Fruit fly (Drosophila melanogaster) whole organism, embryonic: Measurements from ENCODE around the gene Rtc1.
A peak's percentile ranks its signal among the peaks of the same experiment; 100 is the strongest.

ENCODE experiments used
- ATbp ChIP-seq: fragments of 200-800 bp; sonication (Bioruptor generic); optimal IDR thresholded peaks from 2 replicates; lab custom pipeline; 2017; ENCODE audit warnings: missing biosample characterization, mild to moderate bottlenecking, missing genetic modification characterization, missing genetic modification reagents
- B-H2 ChIP-seq: fragments of 200-800 bp; sonication (Bioruptor generic); optimal IDR thresholded peaks from 2 replicates; lab custom pipeline; 2018; ENCODE audit warnings: missing biosample characterization, mild to moderate bottlenecking, missing genetic modification characterization
- BtbVII ChIP-seq: fragments of 200-800 bp; sonication (Bioruptor generic); optimal IDR thresholded peaks from 3 replicates; lab custom pipeline; 2017; ENCODE audit warnings: missing biosample characterization, mild to moderate bottlenecking, missing genetic modification characterization
- CG10565 ChIP-seq: fragments of 200-800 bp; sonication (Bioruptor generic); optimal IDR thresholded peaks from 3 replicates; lab custom pipeline; 2016; ENCODE audit warnings: missing biosample characterization, mild to moderate bottlenecking, missing genetic modification characterization
- CG1233 ChIP-seq: fragments of 200-800 bp; sonication (Bioruptor generic); optimal IDR thresholded peaks from 4 replicates; lab custom pipeline; 2018; ENCODE audit warnings: missing biosample characterization, mild to moderate bottlenecking, missing genetic modification characterization
- CG13123 ChIP-seq: fragments of 200-800 bp; sonication (Bioruptor generic); optimal IDR thresholded peaks from 2 replicates; lab custom pipeline; 2016; ENCODE audit warnings: missing biosample characterization, missing genetic modification characterization
- CG14441 ChIP-seq: fragments of 200-800 bp; sonication (Bioruptor generic); IDR thresholded peaks from 2 replicates; pipeline ENCODE4 v1.3.6; 2022; ENCODE audit warnings: missing biosample characterization, missing genetic modification characterization
- CG15514 ChIP-seq: fragments of 200-800 bp; sonication (Bioruptor generic); optimal IDR thresholded peaks from 3 replicates; lab custom pipeline; 2017; ENCODE audit warnings: missing biosample characterization, missing genetic modification characterization, mild to moderate bottlenecking, moderate library complexity, missing genetic modification reagents
- CG16813 ChIP-seq: fragments of 200-800 bp; sonication (Bioruptor generic); IDR thresholded peaks from 3 replicates; pipeline ENCODE4 v1.3.6; 2022; ENCODE audit warnings: missing biosample characterization, missing genetic modification characterization; ENCODE audit not compliant: partially characterized antibody
- CG17568 ChIP-seq: fragments of 200-800 bp; sonication (Bioruptor generic); optimal IDR thresholded peaks from 2 replicates; lab custom pipeline; 2018; ENCODE audit warnings: missing biosample characterization, mild to moderate bottlenecking, missing genetic modification characterization, moderate library complexity
- CG18599 ChIP-seq: fragments of 200-800 bp; sonication (Bioruptor generic); optimal IDR thresholded peaks from 3 replicates; lab custom pipeline; 2017; ENCODE audit warnings: missing biosample characterization, missing genetic modification characterization, mild to moderate bottlenecking, moderate library complexity, missing genetic modification reagents
- CG2199 ChIP-seq: fragments of 200-800 bp; sonication (Bioruptor generic); IDR thresholded peaks from 3 replicates; pipeline ENCODE4 v1.3.6; 2022; ENCODE audit warnings: missing biosample characterization, missing genetic modification characterization
- CG3163 ChIP-seq: fragments of 200-800 bp; sonication (Bioruptor generic); optimal IDR thresholded peaks from 3 replicates; lab custom pipeline; 2016; ENCODE audit warnings: missing biosample characterization, missing genetic modification characterization
- CG32772 ChIP-seq: fragments of 200-800 bp; sonication (Bioruptor generic); IDR thresholded peaks from 2 replicates; pipeline ENCODE4 v1.3.6; 2022; ENCODE audit warnings: missing biosample characterization, missing genetic modification characterization
- CG34376 ChIP-seq: fragments of 200-800 bp; sonication (Bioruptor generic); optimal IDR thresholded peaks from 2 replicates; lab custom pipeline; 2018; ENCODE audit warnings: missing biosample characterization, mild to moderate bottlenecking, missing genetic modification characterization
- CG7987 ChIP-seq: fragments of 200-800 bp; sonication (Bioruptor generic); optimal IDR thresholded peaks from 2 replicates; lab custom pipeline; 2018; ENCODE audit warnings: missing biosample characterization, mild to moderate bottlenecking, missing genetic modification characterization, moderate library complexity
- CG8089 ChIP-seq: fragments of 200-800 bp; sonication (Bioruptor generic); optimal IDR thresholded peaks from 3 replicates; lab custom pipeline; 2016; ENCODE audit warnings: missing biosample characterization, missing genetic modification characterization
- CG8478 ChIP-seq: fragments of >200 bp; optimal IDR thresholded peaks from 2 replicates; lab custom pipeline; 2018
- CG8765 ChIP-seq: fragments of 200-800 bp; sonication (Bioruptor generic); IDR thresholded peaks from 2 replicates; pipeline ENCODE4 v1.3.6; 2022; ENCODE audit warnings: missing biosample characterization, missing genetic modification characterization
- CG9932 ChIP-seq: fragments of 200-800 bp; sonication (Bioruptor generic); IDR thresholded peaks from 2 replicates; pipeline ENCODE4 v1.3.6; 2022; ENCODE audit warnings: missing biosample characterization, missing genetic modification characterization
- D19B ChIP-seq: fragments of 200-800 bp; sonication (Bioruptor generic); optimal IDR thresholded peaks from 2 replicates; lab custom pipeline; 2017; ENCODE audit warnings: missing biosample characterization, mild to moderate bottlenecking, missing genetic modification characterization
- Dfd ChIP-seq, 2 experiments: fragments of >200 bp; optimal IDR thresholded peaks; 2 replicates each; lab custom pipeline; 2017; ENCODE audit warnings: missing biosample characterization in 2 of 2, missing genetic modification characterization in 2 of 2
- Doc2 ChIP-seq: fragments of 200-800 bp; sonication (Bioruptor generic); IDR thresholded peaks from 2 replicates; pipeline ENCODE4 v1.3.6; 2022; ENCODE audit warnings: missing biosample characterization, missing genetic modification characterization
- ERR ChIP-seq: fragments of 200-800 bp; sonication (Bioruptor generic); optimal IDR thresholded peaks from 2 replicates; lab custom pipeline; 2016; ENCODE audit warnings: missing biosample characterization, missing genetic modification characterization
- H2.0 ChIP-seq: fragments of 200-800 bp; sonication (Bioruptor generic); IDR thresholded peaks from 2 replicates; pipeline ENCODE4 v1.3.6; 2022; ENCODE audit warnings: missing biosample characterization, missing genetic modification characterization
- Jarid2 ChIP-seq: fragments of 200-800 bp; sonication (Bioruptor generic); optimal IDR thresholded peaks from 3 replicates; lab custom pipeline; 2017; ENCODE audit warnings: mild to moderate bottlenecking, missing biosample characterization, missing genetic modification reagents, missing genetic modification characterization
- Nf-YA ChIP-seq: fragments of 200-800 bp; sonication (Bioruptor generic); IDR thresholded peaks from 2 replicates; pipeline ENCODE4 v1.3.6; 2022; ENCODE audit warnings: missing biosample characterization, missing genetic modification characterization
- Sox100B ChIP-seq: fragments of 200-800 bp; sonication (Bioruptor generic); optimal IDR thresholded peaks from 3 replicates; lab custom pipeline; 2018; ENCODE audit warnings: missing biosample characterization, mild to moderate bottlenecking, missing genetic modification characterization
- Sox102F ChIP-seq: fragments of 200-800 bp; sonication (Bioruptor generic); optimal IDR thresholded peaks from 2 replicates; lab custom pipeline; 2018; ENCODE audit warnings: missing biosample characterization, mild to moderate bottlenecking, missing genetic modification characterization, moderate library complexity
- Ssrp ChIP-seq: fragments of 200-800 bp; sonication (Bioruptor generic); optimal IDR thresholded peaks from 2 replicates; lab custom pipeline; 2018; ENCODE audit warnings: missing biosample characterization, mild to moderate bottlenecking, missing genetic modification characterization, moderate library complexity
- ase ChIP-seq: fragments of 200-800 bp; sonication (Bioruptor generic); IDR thresholded peaks from 3 replicates; pipeline ENCODE4 v1.3.6; 2022; ENCODE audit warnings: missing biosample characterization, missing genetic modification characterization
- cad ChIP-seq: fragments of >200 bp; optimal IDR thresholded peaks from 2 replicates; lab custom pipeline; 2017; ENCODE audit warnings: missing biosample characterization, missing genetic modification characterization
- disco-r ChIP-seq: fragments of 200-800 bp; sonication (Bioruptor generic); optimal IDR thresholded peaks from 2 replicates; lab custom pipeline; 2016; ENCODE audit warnings: missing biosample characterization, missing genetic modification characterization
- dm ChIP-seq: fragments of 200-800 bp; sonication (Bioruptor generic); optimal IDR thresholded peaks from 3 replicates; lab custom pipeline; 2016; ENCODE audit warnings: missing biosample characterization, missing genetic modification characterization
- dpn ChIP-seq, 2 experiments: fragments of 200-800 bp; sonication (Bioruptor generic); optimal IDR thresholded peaks; 3 replicates each; lab custom pipeline; 2016; ENCODE audit warnings: missing biosample characterization in 2 of 2, missing genetic modification characterization in 2 of 2
- en ChIP-seq: fragments of 200-800 bp; sonication (Bioruptor generic); optimal IDR thresholded peaks from 2 replicates; lab custom pipeline; 2016; ENCODE audit warnings: missing biosample characterization, missing genetic modification characterization
- exex ChIP-seq: fragments of 200-800 bp; sonication (Bioruptor generic); optimal IDR thresholded peaks from 4 replicates; lab custom pipeline; 2018; ENCODE audit warnings: missing biosample characterization, mild to moderate bottlenecking, missing genetic modification characterization, moderate library complexity
- fd64A ChIP-seq: fragments of 200-800 bp; sonication (Bioruptor generic); optimal IDR thresholded peaks from 3 replicates; lab custom pipeline; 2018; ENCODE audit warnings: missing biosample characterization, mild to moderate bottlenecking, missing genetic modification characterization
- fru ChIP-seq: fragments of >200 bp; optimal IDR thresholded peaks from 2 replicates; lab custom pipeline; 2017
- ftz-f1 ChIP-seq: fragments of 200-800 bp; sonication (Bioruptor generic); optimal IDR thresholded peaks from 2 replicates; lab custom pipeline; 2016; ENCODE audit warnings: missing biosample characterization, missing genetic modification characterization
- gsb ChIP-seq: fragments of 200-800 bp; sonication (Bioruptor generic); IDR thresholded peaks from 2 replicates; pipeline ENCODE4 v1.3.6; 2022; ENCODE audit warnings: missing biosample characterization, missing genetic modification characterization
- ind ChIP-seq: fragments of 200-800 bp; sonication (Bioruptor generic); optimal IDR thresholded peaks from 3 replicates; lab custom pipeline; 2016; ENCODE audit warnings: missing biosample characterization, missing genetic modification characterization
- knrl ChIP-seq: fragments of 200-800 bp; sonication (Bioruptor generic); IDR thresholded peaks from 3 replicates; pipeline ENCODE4 v1.3.6; 2022; ENCODE audit warnings: missing biosample characterization, missing genetic modification characterization; ENCODE audit not compliant: partially characterized antibody
- nerfin-2 ChIP-seq: fragments of 200-800 bp; sonication (Bioruptor generic); IDR thresholded peaks from 2 replicates; pipeline ENCODE4 v1.3.6; 2022; ENCODE audit warnings: missing biosample characterization, missing genetic modification characterization; ENCODE audit not compliant: partially characterized antibody
- odd ChIP-seq: fragments of 200-800 bp; sonication (Bioruptor generic); optimal IDR thresholded peaks from 2 replicates; lab custom pipeline; 2017; ENCODE audit warnings: missing biosample characterization, mild to moderate bottlenecking, missing genetic modification characterization
- pfk ChIP-seq: fragments of 200-800 bp; sonication (Bioruptor generic); optimal IDR thresholded peaks from 2 replicates; lab custom pipeline; 2018; ENCODE audit warnings: missing biosample characterization, mild to moderate bottlenecking, missing genetic modification characterization, moderate library complexity
- prd ChIP-seq, 3 experiments: fragments of >200 bp in 2 of 3; fragments of 200-800 bp in 1 of 3; sonication (Bioruptor generic) in 1 of 3; optimal IDR thresholded peaks in 2 of 3; IDR thresholded peaks in 1 of 3; 2 replicates in 2 of 3; 3 replicates in 1 of 3; pipeline versions ENCODE4 v1.3.6 to Lab custom; 2017 to 2022; ENCODE audit warnings: missing biosample characterization in 1 of 3, missing genetic modification characterization in 1 of 3
- tio ChIP-seq: fragments of 200-800 bp; sonication (Bioruptor generic); optimal IDR thresholded peaks from 2 replicates; lab custom pipeline; 2017; ENCODE audit warnings: missing biosample characterization, missing genetic modification characterization, inconsistent platforms
- tup ChIP-seq: fragments of 200-800 bp; sonication (Bioruptor generic); optimal IDR thresholded peaks from 2 replicates; lab custom pipeline; 2016; ENCODE audit warnings: missing biosample characterization, mild to moderate bottlenecking, missing genetic modification characterization, moderate library complexity
- wek ChIP-seq: fragments of 200-800 bp; sonication (Bioruptor generic); optimal IDR thresholded peaks from 3 replicates; lab custom pipeline; 2018; ENCODE audit warnings: missing biosample characterization, mild to moderate bottlenecking, missing genetic modification characterization, moderate library complexity

The Rtc1 gene

DNA sequence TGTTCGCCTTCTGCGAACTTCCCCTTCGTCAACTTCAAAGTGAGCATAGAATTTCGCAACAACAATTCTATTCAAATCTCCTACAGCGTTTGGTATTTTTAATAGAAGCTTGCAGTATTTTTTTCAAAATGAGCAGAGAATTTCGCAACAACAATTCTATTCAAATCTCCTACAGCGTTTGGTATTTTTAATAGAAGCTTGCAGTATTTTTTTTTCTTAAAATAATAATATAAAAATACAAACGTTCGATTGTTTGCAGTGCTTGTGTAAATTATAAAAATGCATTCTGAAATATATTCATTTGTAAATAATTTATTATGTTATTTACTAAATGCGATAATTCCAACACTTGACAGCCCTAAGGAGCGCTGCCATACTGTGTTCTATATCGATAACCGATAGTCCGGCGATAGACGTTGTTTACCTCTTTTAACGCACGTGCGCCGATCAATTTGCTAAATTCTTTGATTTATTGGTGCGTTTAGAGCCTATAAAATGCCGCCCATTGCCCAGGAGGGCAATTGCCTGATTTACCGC, at the start of gene Rtc1, which contains the start of gene CG32625 (continued):
- TF ChIP-seq B-H2 (peak; percentile 70), CG3163 (GFP tag; lab: Kevin White, UChicago) (no peak), prd (optimal IDR thresholded peaks at IDR 0.05; lab: Kevin White, UChicago) (no peak), prd (GFP tag; IDR thresholded peaks at IDR 0.05; lab: Robert Waterston, UW) (peak; percentile 53; the same call in 2 of the 3 replicates), Nf-YA (GFP tag; lab: Robert Waterston, UW) (no peak), CG13123 (peak; percentile 21), en (no peak), Jarid2 (GFP tag; lab: Kevin White, UChicago) (no peak), CG18599 (GFP tag; lab: Kevin White, UChicago) (peak; percentile 54), Sox100B (GFP tag; lab: Kevin White, UChicago) (peak; percentile 40), ERR (GFP tag; lab: Kevin White, UChicago) (no peak), H2.0 (GFP tag; lab: Robert Waterston, UW) (no peak), CG16813 (GFP tag; lab: Robert Waterston, UW) (peak; percentile 59; the same call in 2 of the 3 replicates), gsb (GFP tag; lab: Robert Waterston, UW) (no peak), exex (tag; lab: Kevin White, UChicago) (peak; percentile 24), dm (GFP tag; lab: Kevin White, UChicago) (peak; percentile 76), D19B (GFP tag; lab: Kevin White, UChicago) (no peak), fd64A (GFP tag; lab: Kevin White, UChicago) (no peak), CG15514 (GFP tag; lab: Kevin White, UChicago) (peak; percentile 42), Sox102F (GFP tag; lab: Kevin White, UChicago) (peak; percentile 54), knrl (GFP tag; lab: Robert Waterston, UW) (peak; percentile 32; the same call in 2 of the 3 replicates), CG1233 (GFP tag; lab: Kevin White, UChicago) (no peak), CG8089 (GFP tag; lab: Kevin White, UChicago) (no peak), CG8765 (no peak), CG7987 (GFP tag; lab: Kevin White, UChicago) (no peak), CG10565 (GFP tag; lab: Kevin White, UChicago) (no peak), ase (0 out of 3 replicates have a peak, but pooled peaks have one; percentile 52), cad (GFP tag; lab: Kevin White, UChicago) (no peak), nerfin-2 (GFP tag; lab: Robert Waterston, UW) (peak; percentile 52; the same call in 1 of the 2 replicates), Ssrp (peak; percentile 20), CG32772 (GFP tag; lab: Robert Waterston, UW) (no peak), Doc2 (no peak), CG17568 (GFP tag; lab: Kevin White, UChicago) (no peak), CG2199 (GFP tag; lab: Robert Waterston, UW) (no peak), pfk (GFP tag; lab: Kevin White, UChicago) (no peak), odd (GFP tag; lab: Kevin White, UChicago) (peak; percentile 8), CG8478 (no peak), ATbp (GFP tag; lab: Kevin White, UChicago) (no peak), tup (GFP tag; lab: Kevin White, UChicago) (no peak), tio (GFP tag; lab: Kevin White, UChicago) (no peak), CG14441 (GFP tag; lab: Robert Waterston, UW) (peak; percentile 36; the same call in 1 of the 2 replicates), wek (GFP tag; lab: Kevin White, UChicago) (no peak), disco-r (GFP tag; lab: Kevin White, UChicago) (no peak), fru (lab: Kevin White, UChicago) (no peak), Dfd (GFP tag; optimal IDR thresholded peaks at IDR 0.05; lab: Kevin White, UChicago) (no peak), BtbVII (GFP tag; lab: Kevin White, UChicago) (peak; percentile 11), ftz-f1 (no peak), CG9932 (GFP tag; lab: Robert Waterston, UW) (peak; percentile 69), dpn (GFP tag; optimal IDR thresholded peaks at IDR 0.05; lab: Kevin White, UChicago) (peak in 1 of 2 experiments; percentile 50), CG34376 (GFP tag; lab: Kevin White, UChicago) (no peak), ind (peak; percentile 31)
